Worm (Caenorhabditis elegans) whole organism, L4/young adult: ENCODE data around the gene Y4C6B.2.

Experiments used
- W03F9.2 ChIP-seq: fragments of 150-350 bp; optimal IDR thresholded peaks from 2 replicates; lab custom pipeline; 2014; ENCODE audit warnings: missing biosample characterization, missing genetic modification characterization
- dao-5 ChIP-seq: sonication (generic microtip); optimal IDR thresholded peaks from 2 replicates; lab custom pipeline; 2016; ENCODE audit warnings: missing genotype, missing genetic modification characterization, moderate library complexity, missing compliant biosample characterization

- TF ChIP-seq W03F9.2 (tag; lab: Kevin White, UChicago) = no peak
- no peak for TF ChIP-seq dao-5
Observed at ce11 chrIV:5318835-5319303, 20.5 kb upstream of the Y4C6B.2 start, which contains the start of gene slc-46A.
